Worm (Caenorhabditis elegans): Measurements from ENCODE around the gene casy-1.
A peak's percentile ranks its signal among the peaks of the same experiment; 100 is the strongest.

The casy-1 gene

DNA sequence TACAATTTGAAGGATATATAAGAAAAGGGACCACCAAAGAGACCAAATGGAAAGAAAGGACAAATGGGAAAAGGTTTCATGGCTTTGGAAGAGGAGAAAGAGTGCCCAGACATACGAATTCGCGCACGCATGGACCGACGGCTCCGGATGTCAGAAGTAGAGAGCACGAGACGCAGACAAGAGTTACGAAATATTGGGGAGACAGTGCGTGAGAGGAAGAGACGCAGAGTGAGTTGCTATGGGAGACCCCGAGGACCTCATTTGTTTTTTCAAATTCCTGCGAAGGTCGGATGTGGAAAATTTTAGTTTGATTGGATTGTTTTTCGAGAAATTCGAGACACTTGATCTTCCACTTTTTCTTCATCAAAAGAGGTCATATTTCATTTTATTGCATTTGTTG, 10.2 kb upstream of the casy-1 start (continued):
- no peak for TF ChIP-seq nhr-12 (tag; optimal IDR thresholded peaks at IDR 0.05)
- peak; percentile 16 for TF ChIP-seq F13H6.1 (tag; optimal IDR thresholded peaks at IDR 0.05)
- peak; percentile 32 for TF ChIP-seq nhr-129 (tag; optimal IDR thresholded peaks at IDR 0.05)
- TF ChIP-seq sma-3 (GFP tag; optimal IDR thresholded peaks at IDR 0.05) = no peak
- TF ChIP-seq mbf-1 (tag; optimal IDR thresholded peaks at IDR 0.05) = no peak
- TF ChIP-seq ceh-82 (tag; optimal IDR thresholded peaks at IDR 0.05) = no peak
- TF ChIP-seq lin-13 (GFP tag; optimal IDR thresholded peaks at IDR 0.05) = no peak
- no peak for TF ChIP-seq fos-1 (tag; optimal IDR thresholded peaks at IDR 0.05)
- TF ChIP-seq nhr-10 (tag; optimal IDR thresholded peaks at IDR 0.05) = no peak
- TF ChIP-seq lin-11 (tag; optimal IDR thresholded peaks at IDR 0.05) = peak; percentile 55
- peak; percentile 2 for TF ChIP-seq sma-9 (GFP tag; optimal IDR thresholded peaks at IDR 0.05)
- TF ChIP-seq sma-9 (tag; optimal IDR thresholded peaks at IDR 0.05) = no peak
- no peak for TF ChIP-seq nhr-11 (tag; optimal IDR thresholded peaks at IDR 0.05)
- TF ChIP-seq ceh-16 (tag; optimal IDR thresholded peaks at IDR 0.05) = no peak

DNA sequence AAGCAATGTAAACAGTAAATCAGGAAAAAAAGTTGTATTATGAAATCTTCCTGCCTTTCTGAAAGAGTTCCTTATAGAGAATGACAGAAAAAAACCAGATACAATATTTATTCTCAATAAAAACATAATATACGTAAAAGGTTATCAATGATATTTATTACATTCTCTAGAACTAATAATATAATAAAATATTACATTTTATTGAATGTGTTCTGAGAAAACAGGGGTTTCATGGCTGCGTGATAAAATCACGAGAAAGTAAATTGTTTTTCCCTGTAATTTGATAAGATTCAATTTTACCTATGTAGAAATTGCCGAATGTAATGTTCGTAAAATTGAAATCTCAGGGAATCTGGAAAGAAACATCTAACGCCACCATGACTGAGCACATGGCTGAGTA, 8.5 kb upstream of the casy-1 start:
- TF ChIP-seq dmd-4 (tag; optimal IDR thresholded peaks at IDR 0.05) (peak; percentile 54), elt-3 (tag; optimal IDR thresholded peaks at IDR 0.05) (no peak), sma-9 (GFP tag; optimal IDR thresholded peaks at IDR 0.05) (no peak), sma-9 (tag; optimal IDR thresholded peaks at IDR 0.05) (no peak), nhr-21 (tag; optimal IDR thresholded peaks at IDR 0.05) (peak; percentile 16), ceh-82 (tag; optimal IDR thresholded peaks at IDR 0.05) (no peak), crh-2 (tag; optimal IDR thresholded peaks at IDR 0.05) (no peak), blmp-1 (tag; optimal IDR thresholded peaks at IDR 0.05; ENCODE audit: insufficient read depth) (no peak)

DNA sequence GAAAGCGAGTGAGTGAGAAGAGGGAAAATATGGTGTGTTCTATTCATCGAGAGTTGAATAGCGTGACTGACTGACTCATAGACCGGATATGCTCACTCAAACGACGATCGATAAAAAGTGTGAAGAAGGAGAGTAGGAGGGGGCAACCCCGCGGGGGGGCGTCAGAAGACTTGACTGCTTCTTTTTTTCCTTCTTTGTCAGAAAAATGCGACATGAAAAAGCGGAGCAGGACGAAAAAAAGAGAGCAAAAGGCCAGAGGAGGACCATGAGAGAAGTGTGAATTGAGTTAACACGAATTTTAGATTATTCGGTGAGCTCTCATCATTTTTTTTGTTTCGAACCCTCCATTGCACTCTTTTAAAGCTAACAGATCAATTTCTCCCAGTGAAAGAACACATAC, 5.9 kb upstream of the casy-1 start:
- no peak for TF ChIP-seq elt-1 (tag; optimal IDR thresholded peaks at IDR 0.05)
- no peak for TF ChIP-seq nhr-23 (tag; optimal IDR thresholded peaks at IDR 0.05)
- no peak for TF ChIP-seq ztf-4 (tag; optimal IDR thresholded peaks at IDR 0.05)
- no peak for TF ChIP-seq gmeb-1 (tag; optimal IDR thresholded peaks at IDR 0.05)
- no peak for TF ChIP-seq unc-62 (GFP tag; optimal IDR thresholded peaks at IDR 0.05)
- peak in 1 of 2 experiments; percentile 6 for TF ChIP-seq lsy-2 (tag; optimal IDR thresholded peaks at IDR 0.05)
- TF ChIP-seq ama-1 (optimal IDR thresholded peaks at IDR 0.05) = no peak
- TF ChIP-seq sma-9 (GFP tag; optimal IDR thresholded peaks at IDR 0.05) = peak; percentile 34
- TF ChIP-seq sma-9 (tag; optimal IDR thresholded peaks at IDR 0.05) = no peak
- TF ChIP-seq nhr-21 (tag; optimal IDR thresholded peaks at IDR 0.05) = no peak
- no peak for TF ChIP-seq elt-3 (tag; optimal IDR thresholded peaks at IDR 0.05)
- TF ChIP-seq nhr-12 (tag; optimal IDR thresholded peaks at IDR 0.05) = no peak
- TF ChIP-seq skn-1 (tag; optimal IDR thresholded peaks at IDR 0.05) = no peak
- TF ChIP-seq mdl-1 (tag; optimal IDR thresholded peaks at IDR 0.05) = no peak
- no peak for TF ChIP-seq nhr-25 (tag; optimal IDR thresholded peaks at IDR 0.05)
- TF ChIP-seq ceh-82 (tag; optimal IDR thresholded peaks at IDR 0.05) = no peak
- no peak for TF ChIP-seq ceh-16 (tag; optimal IDR thresholded peaks at IDR 0.05)
- TF ChIP-seq ztf-11 (tag; optimal IDR thresholded peaks at IDR 0.05) = no peak
- no peak for TF ChIP-seq ztf-1 (GFP tag; conservative IDR thresholded peaks at IDR 0.05)
- TF ChIP-seq blmp-1 (tag; optimal IDR thresholded peaks at IDR 0.05; ENCODE audit: insufficient read depth) = no peak
- no peak for TF ChIP-seq lin-11 (tag; optimal IDR thresholded peaks at IDR 0.05)
- no peak for TF ChIP-seq mbf-1 (tag; optimal IDR thresholded peaks at IDR 0.05)
- TF ChIP-seq zag-1 (tag; optimal IDR thresholded peaks at IDR 0.05) = peak; percentile 23

DNA sequence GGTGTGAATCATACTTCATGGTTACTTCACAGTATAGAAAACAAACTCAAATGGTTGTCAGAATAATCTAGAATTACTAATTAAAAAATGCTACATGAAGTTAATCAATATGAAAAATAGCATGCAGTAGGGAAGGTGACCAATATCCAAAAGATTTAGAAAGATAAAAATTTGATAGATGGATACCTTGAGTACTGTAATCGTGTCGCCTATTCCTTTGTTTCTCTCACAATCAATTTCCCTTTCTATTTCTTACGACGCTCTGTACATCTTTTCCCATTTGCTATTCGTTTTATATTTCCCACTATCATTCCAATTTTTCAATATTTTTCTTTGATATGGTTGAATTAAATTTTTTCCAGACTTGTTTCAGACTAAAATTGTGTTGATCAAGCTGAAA, 4.8 kb upstream of the casy-1 start, which contains the start of gene B0034.7:
Gene B0034.7 (plus strand): TSS at position 301 of the 400 bp plus-strand sequence.
- no peak for TF ChIP-seq gmeb-1 (tag; optimal IDR thresholded peaks at IDR 0.05)
- TF ChIP-seq mab-5 (tag; optimal IDR thresholded peaks at IDR 0.05) = no peak
- TF ChIP-seq nhr-10 (tag; optimal IDR thresholded peaks at IDR 0.05) = no peak
- TF ChIP-seq mdl-1 (tag; optimal IDR thresholded peaks at IDR 0.05) = no peak
- TF ChIP-seq unc-62 (GFP tag; optimal IDR thresholded peaks at IDR 0.05) = no peak
- no peak for TF ChIP-seq sma-9 (GFP tag; optimal IDR thresholded peaks at IDR 0.05)
- TF ChIP-seq sma-9 (tag; optimal IDR thresholded peaks at IDR 0.05) = no peak
- TF ChIP-seq lin-39 (tag; optimal IDR thresholded peaks at IDR 0.05) = no peak
- no peak for TF ChIP-seq nhr-6 (tag; optimal IDR thresholded peaks at IDR 0.05)

DNA sequence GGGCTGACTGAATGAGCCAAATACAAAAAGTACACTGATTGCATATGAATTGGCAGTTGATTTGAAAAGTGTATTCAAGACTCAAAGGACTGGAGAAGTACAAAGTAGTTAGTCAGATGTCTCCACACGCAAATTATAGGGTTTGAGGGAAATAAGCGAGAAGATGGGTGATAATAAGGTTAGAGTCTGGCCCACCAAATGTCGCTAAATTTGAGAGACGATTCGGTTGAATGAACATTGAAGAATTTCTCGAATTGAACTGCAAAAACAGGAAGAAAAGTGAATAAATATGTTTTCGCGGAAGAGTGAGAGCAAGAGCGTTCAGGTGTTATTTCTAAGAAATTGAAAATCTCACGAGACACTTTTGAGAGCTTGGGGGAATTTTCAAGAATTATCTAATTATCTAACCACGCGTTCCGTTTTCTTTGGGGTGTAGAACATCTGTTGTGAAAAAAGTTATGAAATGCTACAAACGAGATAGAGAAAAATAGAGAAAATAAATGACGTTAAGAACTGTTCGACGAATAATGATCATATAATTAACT, 3.2 kb upstream of the casy-1 start:
- TF ChIP-seq lsy-2 (tag; optimal IDR thresholded peaks at IDR 0.05) = peak in 1 of 2 experiments; percentile 1
- TF ChIP-seq alr-1 (tag; optimal IDR thresholded peaks at IDR 0.05) = no peak
- TF ChIP-seq nhr-21 (tag; optimal IDR thresholded peaks at IDR 0.05) = peak; percentile 52
- no peak for TF ChIP-seq nhr-11 (tag; optimal IDR thresholded peaks at IDR 0.05)
- no peak for TF ChIP-seq ztf-4 (tag; optimal IDR thresholded peaks at IDR 0.05)
- no peak for TF ChIP-seq lin-13 (GFP tag; optimal IDR thresholded peaks at IDR 0.05)
- TF ChIP-seq C34F6.9 (tag; optimal IDR thresholded peaks at IDR 0.05) = no peak
- TF ChIP-seq nhr-25 (tag; optimal IDR thresholded peaks at IDR 0.05) = no peak
- no peak for TF ChIP-seq dmd-4 (tag; optimal IDR thresholded peaks at IDR 0.05)
